Fruit fly (Drosophila melanogaster): ENCODE measurements around the gene rtet.

rtet gene

dm6 chr3R:21151090-21151870 is 43.0 kb downstream of the rtet start (continued):
- TF ChIP-seq salm (tag; optimal IDR thresholded peaks at IDR 0.05) (no peak), CG1792 (GFP tag; optimal IDR thresholded peaks at IDR 0.05) (no peak), Fer3 (tag; optimal IDR thresholded peaks at IDR 0.05) (peak; percentile 61), Fer1 (GFP tag; optimal IDR thresholded peaks at IDR 0.05) (peak; percentile 37), Poxn (GFP tag; IDR thresholded peaks at IDR 0.05) (no peak), E2f2 (GFP tag; IDR thresholded peaks at IDR 0.05) (peak; percentile 35; the same call in 1 of the 2 replicates), CG18011 (GFP tag; optimal IDR thresholded peaks at IDR 0.05) (peak; percentile 26), CG2202 (tag; optimal IDR thresholded peaks at IDR 0.05) (no peak), CG7987 (GFP tag; optimal IDR thresholded peaks at IDR 0.05) (no peak), C15 (GFP tag; IDR thresholded peaks at IDR 0.05) (0 out of 3 replicates have a peak, but pooled peaks have one; percentile 51), btn (GFP tag; optimal IDR thresholded peaks at IDR 0.05) (no peak), fru (optimal IDR thresholded peaks at IDR 0.05) (no peak), Kr (GFP tag; optimal IDR thresholded peaks at IDR 0.05) (no peak), CG7271 (tag; optimal IDR thresholded peaks at IDR 0.05) (no peak), abd-A (tag; optimal IDR thresholded peaks at IDR 0.05) (no peak), kay (GFP tag; optimal IDR thresholded peaks at IDR 0.05) (no peak), ash1 (GFP tag; optimal IDR thresholded peaks at IDR 0.05) (no peak), Optix (GFP tag; IDR thresholded peaks at IDR 0.05) (no peak), CG3407 (GFP tag; optimal IDR thresholded peaks at IDR 0.05) (no peak), fd102C (GFP tag; optimal IDR thresholded peaks at IDR 0.05) (no peak), ttk (GFP tag; IDR thresholded peaks at IDR 0.05) (0 out of 2 replicates have a peak, but pooled peaks have one; percentile 28), CG6272 (GFP tag; IDR thresholded peaks at IDR 0.05) (no peak), sob (GFP tag; IDR thresholded peaks at IDR 0.05) (peak; percentile 71), pros (GFP tag; optimal IDR thresholded peaks at IDR 0.05) (no peak), CG11247 (GFP tag; IDR thresholded peaks at IDR 0.05) (no peak), fd96Cb (tag; optimal IDR thresholded peaks at IDR 0.05) (peak; percentile 55), CG7839 (tag; optimal IDR thresholded peaks at IDR 0.05) (peak; percentile 62)

dm6 chr3R:21152856-21153278 is 44.6 kb downstream of the rtet start:
- TF ChIP-seq Ssrp (tag; optimal IDR thresholded peaks at IDR 0.05) (no peak), CG7372 (GFP tag; IDR thresholded peaks at IDR 0.05) (no peak), gsb (GFP tag; IDR thresholded peaks at IDR 0.05) (no peak), nom (GFP tag; optimal IDR thresholded peaks at IDR 0.05) (peak; percentile 98), CG3163 (GFP tag; optimal IDR thresholded peaks at IDR 0.05) (peak; percentile 85), CG6272 (GFP tag; IDR thresholded peaks at IDR 0.05) (no peak), btn (GFP tag; optimal IDR thresholded peaks at IDR 0.05) (no peak), hkb (optimal IDR thresholded peaks at IDR 0.05) (no peak), hkb (GFP tag; IDR thresholded peaks at IDR 0.05) (no peak; the same call in 1 of the 2 replicates), Xbp1 (GFP tag; optimal IDR thresholded peaks at IDR 0.05) (no peak), sens-2 (GFP tag; IDR thresholded peaks at IDR 0.05) (no peak), Nf-YA (GFP tag; IDR thresholded peaks at IDR 0.05) (no peak), lbe (GFP tag; optimal IDR thresholded peaks at IDR 0.05) (peak; percentile 72), CG7271 (tag; optimal IDR thresholded peaks at IDR 0.05) (no peak), cwo (GFP tag; optimal IDR thresholded peaks at IDR 0.05) (no peak), CG1647 (GFP tag; optimal IDR thresholded peaks at IDR 0.05) (no peak), sna (GFP tag; IDR thresholded peaks at IDR 0.05; ENCODE audit: partially characterized antibody) (peak; percentile 23; the same call in 1 of the 2 replicates), slbo (GFP tag; IDR thresholded peaks at IDR 0.05) (no peak), CG11560 (tag; IDR thresholded peaks at IDR 0.05) (no peak), Dll (GFP tag; IDR thresholded peaks at IDR 0.05; ENCODE audit: partially characterized antibody) (peak; percentile 38; the same call in 1 of the 4 replicates), bsh (GFP tag; optimal IDR thresholded peaks at IDR 0.05) (peak in 1 of 2 experiments; percentile 96), yki (optimal IDR thresholded peaks at IDR 0.05) (peak; percentile 51), tup (GFP tag; optimal IDR thresholded peaks at IDR 0.05) (no peak), CG13424 (tag; optimal IDR thresholded peaks at IDR 0.05) (no peak), Drgx (GFP tag; IDR thresholded peaks at IDR 0.05) (peak; percentile 89), ci (GFP tag; IDR thresholded peaks at IDR 0.05) (no peak), fd96Cb (tag; optimal IDR thresholded peaks at IDR 0.05) (no peak)
